Worm (Caenorhabditis elegans) whole organism, young adult: Measurements from ENCODE around the gene B0361.11.

Experiments used
- C06A6.2 ChIP-seq: fragments of 200-800 bp; sonication (Bioruptor generic); conservative IDR thresholded peaks from 2 replicates; pipeline ENCODE4 v1.3.6; 2022; ENCODE audit warnings: missing genetic modification characterization, missing compliant biosample characterization
- D2030.7 ChIP-seq: fragments of 200-800 bp; sonication (Bioruptor generic); IDR thresholded peaks from 2 replicates; pipeline ENCODE4 v1.3.6; 2022; ENCODE audit warnings: missing genetic modification reagents, missing genetic modification characterization, missing compliant biosample characterization
- F23B12.7 ChIP-seq: sonication (generic microtip); optimal IDR thresholded peaks from 2 replicates; lab custom pipeline; 2017; ENCODE audit warnings: missing genetic modification characterization, mild to moderate bottlenecking, missing compliant biosample characterization, antibody characterized with exemption, moderate library complexity; ENCODE audit not compliant: insufficient read depth
- F49E8.2 ChIP-seq: sonication (generic microtip); optimal IDR thresholded peaks from 3 replicates; lab custom pipeline; 2017; ENCODE audit warnings: missing genetic modification characterization, mild to moderate bottlenecking, missing compliant biosample characterization, antibody characterized with exemption, moderate library complexity; ENCODE audit not compliant: insufficient read depth
- F52B5.7 ChIP-seq: sonication (generic microtip); optimal IDR thresholded peaks from 2 replicates; lab custom pipeline; 2016; ENCODE audit warnings: mild to moderate bottlenecking, missing genetic modification characterization, missing compliant biosample characterization
- T07F8.4 ChIP-seq: sonication (generic microtip); optimal IDR thresholded peaks from 2 replicates; lab custom pipeline; 2016; ENCODE audit warnings: mild to moderate bottlenecking, missing genetic modification characterization, moderate library complexity, missing compliant biosample characterization
- Y53G8AR.9 ChIP-seq: fragments of 200-800 bp; sonication (Bioruptor generic); conservative IDR thresholded peaks from 2 replicates; pipeline ENCODE4 v1.3.6; 2022; ENCODE audit warnings: missing genetic modification reagents, missing genetic modification characterization, missing compliant biosample characterization
- Y56A3A.18 ChIP-seq: fragments of 200-800 bp; sonication (Bioruptor generic); IDR thresholded peaks from 2 replicates; pipeline ENCODE4 v1.3.6; 2022; ENCODE audit warnings: missing genetic modification reagents, missing genetic modification characterization, missing compliant biosample characterization
- Y79H2A.3 ChIP-seq: fragments of 200-800 bp; sonication (Bioruptor generic); conservative IDR thresholded peaks from 2 replicates; pipeline ENCODE4 v1.3.6; 2022; ENCODE audit warnings: missing genetic modification reagents, missing genetic modification characterization, missing compliant biosample characterization
- Y95B8A.8 ChIP-seq: fragments of 200-800 bp; sonication (Bioruptor generic); IDR thresholded peaks from 2 replicates; pipeline ENCODE4 v1.3.6; 2022; ENCODE audit warnings: missing genetic modification reagents, missing genetic modification characterization, missing compliant biosample characterization
- aptf-2 ChIP-seq: fragments of 200-800 bp; sonication (Bioruptor generic); conservative IDR thresholded peaks from 2 replicates; pipeline ENCODE4 v1.3.6; 2022; ENCODE audit warnings: missing genetic modification reagents, missing genetic modification characterization, missing compliant biosample characterization
- aptf-3 ChIP-seq: fragments of 200-800 bp; sonication (Bioruptor generic); IDR thresholded peaks from 2 replicates; pipeline ENCODE4 v1.3.6; 2022; ENCODE audit warnings: missing genetic modification characterization, missing compliant biosample characterization
- attf-5 ChIP-seq: fragments of 200-800 bp; sonication (Bioruptor generic); optimal IDR thresholded peaks from 2 replicates; lab custom pipeline; 2018; ENCODE audit warnings: mild to moderate bottlenecking, missing genetic modification characterization, missing compliant biosample characterization
- attf-6 ChIP-seq: fragments of 200-800 bp; sonication (Bioruptor generic); IDR thresholded peaks from 2 replicates; pipeline ENCODE4 v1.3.6; 2022; ENCODE audit warnings: missing genetic modification reagents, missing genetic modification characterization, missing compliant biosample characterization
- bed-1 ChIP-seq: fragments of 200-800 bp; sonication (Bioruptor generic); IDR thresholded peaks from 2 replicates; pipeline ENCODE4 v1.3.6; 2022; ENCODE audit warnings: missing genetic modification reagents, missing genetic modification characterization, missing compliant biosample characterization
- bed-2 ChIP-seq: fragments of 200-800 bp; sonication (Bioruptor generic); IDR thresholded peaks from 2 replicates; pipeline ENCODE4 v1.3.6; 2022; ENCODE audit warnings: missing genetic modification reagents, missing genetic modification characterization, missing compliant biosample characterization
- cebp-2 ChIP-seq: fragments of 200-800 bp; sonication (Bioruptor generic); IDR thresholded peaks from 2 replicates; pipeline ENCODE4 v1.3.6; 2022; ENCODE audit warnings: missing genetic modification characterization, missing compliant biosample characterization
- chd-7 ChIP-seq: sonication (generic microtip); optimal IDR thresholded peaks from 2 replicates; lab custom pipeline; 2016; ENCODE audit warnings: mild to moderate bottlenecking, missing genetic modification characterization, moderate library complexity, missing compliant biosample characterization
- egl-44 ChIP-seq: fragments of 200-800 bp; sonication (Bioruptor generic); IDR thresholded peaks from 2 replicates; pipeline ENCODE4 v1.3.6; 2022; ENCODE audit warnings: missing genetic modification reagents, missing genetic modification characterization, missing compliant biosample characterization
- egrh-3 ChIP-seq: fragments of 200-800 bp; sonication (Bioruptor generic); IDR thresholded peaks from 2 replicates; pipeline ENCODE4 v1.3.6; 2022; ENCODE audit warnings: missing genetic modification reagents, missing genetic modification characterization, missing compliant biosample characterization
- gei-17 ChIP-seq: fragments of 200-800 bp; sonication (Bioruptor generic); optimal IDR thresholded peaks from 2 replicates; lab custom pipeline; 2018; ENCODE audit warnings: mild to moderate bottlenecking, missing genetic modification characterization, missing compliant biosample characterization
- hlh-12 ChIP-seq: sonication (generic microtip); optimal IDR thresholded peaks from 2 replicates; lab custom pipeline; 2016; ENCODE audit warnings: missing genetic modification characterization, missing compliant biosample characterization
- hrde-1 ChIP-seq: sonication (generic microtip); optimal IDR thresholded peaks from 2 replicates; lab custom pipeline; 2016; ENCODE audit warnings: missing genetic modification characterization, mild to moderate bottlenecking, missing compliant biosample characterization, moderate library complexity, missing genotype, missing genetic modification reagents, borderline replicate concordance
- lag-1 ChIP-seq: fragments of 200-800 bp; sonication (Bioruptor generic); IDR thresholded peaks from 2 replicates; pipeline ENCODE4 v1.3.6; 2022; ENCODE audit warnings: missing genetic modification reagents, missing genetic modification characterization, missing compliant biosample characterization
- let-607 ChIP-seq, 2 experiments: fragments of 200-800 bp in 1 of 2; sonication (Bioruptor generic) in 1 of 2; sonication (generic microtip) in 1 of 2; optimal IDR thresholded peaks; 2 replicates each; lab custom pipeline; 2016 to 2018; ENCODE audit warnings: mild to moderate bottlenecking in 2 of 2, missing compliant biosample characterization in 2 of 2, missing genetic modification characterization in 2 of 2, moderate library complexity in 2 of 2, missing genotype in 1 of 2
- lsl-1 ChIP-seq: fragments of 200-800 bp; sonication (Bioruptor generic); optimal IDR thresholded peaks from 2 replicates; lab custom pipeline; 2018; ENCODE audit warnings: mild to moderate bottlenecking, missing genetic modification characterization, moderate library complexity, missing compliant biosample characterization
- lsy-27 ChIP-seq: sonication (generic microtip); optimal IDR thresholded peaks from 2 replicates; lab custom pipeline; 2017; ENCODE audit warnings: missing genetic modification characterization, mild to moderate bottlenecking, missing compliant biosample characterization, antibody characterized with exemption, missing genotype, borderline replicate concordance; ENCODE audit not compliant: insufficient read depth
- madf-10 ChIP-seq: sonication (generic microtip); optimal IDR thresholded peaks from 2 replicates; lab custom pipeline; 2016; ENCODE audit warnings: mild to moderate bottlenecking, missing genetic modification characterization, missing compliant biosample characterization
- madf-3 ChIP-seq: fragments of 200-800 bp; sonication (Bioruptor generic); IDR thresholded peaks from 2 replicates; pipeline ENCODE4 v1.3.6; 2022; ENCODE audit warnings: missing genetic modification reagents, missing genetic modification characterization, missing compliant biosample characterization
- nfya-1 ChIP-seq: sonication (generic microtip); optimal IDR thresholded peaks from 2 replicates; lab custom pipeline; 2017; ENCODE audit warnings: antibody characterized with exemption, missing compliant biosample characterization, missing genetic modification characterization, borderline replicate concordance; ENCODE audit not compliant: insufficient read depth
- nfya-2 ChIP-seq: fragments of 200-800 bp; sonication (Bioruptor generic); IDR thresholded peaks from 2 replicates; pipeline ENCODE4 v1.3.6; 2022; ENCODE audit warnings: missing genetic modification reagents, missing genetic modification characterization, missing compliant biosample characterization
- nhr-27 ChIP-seq: fragments of 200-800 bp; sonication (Bioruptor generic); optimal IDR thresholded peaks from 2 replicates; lab custom pipeline; 2018; ENCODE audit warnings: mild to moderate bottlenecking, missing genetic modification characterization, moderate library complexity, missing compliant biosample characterization
- nhr-80 ChIP-seq: sonication (generic microtip); optimal IDR thresholded peaks from 2 replicates; lab custom pipeline; 2016; ENCODE audit warnings: missing genetic modification characterization, missing compliant biosample characterization
- rcor-1 ChIP-seq: fragments of 200-800 bp; sonication (Bioruptor generic); IDR thresholded peaks from 2 replicates; pipeline ENCODE4 v1.3.6; 2022; ENCODE audit warnings: missing genetic modification reagents, missing genetic modification characterization, missing compliant biosample characterization
- tbp1 ChIP-seq: fragments of 200-800 bp; sonication (Bioruptor generic); optimal IDR thresholded peaks from 2 replicates; lab custom pipeline; 2018; ENCODE audit warnings: mild to moderate bottlenecking, missing genetic modification characterization, missing compliant biosample characterization
- xnd-1 ChIP-seq: sonication (generic microtip); optimal IDR thresholded peaks from 2 replicates; lab custom pipeline; 2016; ENCODE audit warnings: missing genotype, missing genetic modification reagents, missing genetic modification characterization, missing compliant biosample characterization
- ztf-28 ChIP-seq: fragments of 200-800 bp; sonication (Bioruptor generic); IDR thresholded peaks from 2 replicates; pipeline ENCODE4 v1.3.6; 2022; ENCODE audit warnings: missing genetic modification reagents, missing genetic modification characterization, missing compliant biosample characterization

B0361.11 gene

ce11 chrIII:7290462-7290861 is 13.1 kb downstream of the B0361.11 start, which contains the start of gene algn-11:
Gene algn-11, minus strand, starts transcription at chrIII:7290562.
- TF ChIP-seq egl-44 (GFP tag; lab: Robert Waterston, UW) (no peak), hrde-1 (tag; lab: Kevin White, UChicago) (no peak), Y56A3A.18 (GFP tag; lab: Robert Waterston, UW) (no peak), Y95B8A.8 (GFP tag; lab: Robert Waterston, UW) (no peak), F52B5.7 (tag; lab: Kevin White, UChicago) (no peak), madf-3 (GFP tag; lab: Robert Waterston, UW) (no peak), bed-1 (GFP tag; lab: Robert Waterston, UW) (no peak), nfya-1 (tag; lab: Kevin White, UChicago) (no peak), lsl-1 (no peak), D2030.7 (GFP tag; lab: Robert Waterston, UW) (no peak), madf-10 (tag; lab: Kevin White, UChicago) (no peak), attf-6 (no peak), bed-2 (GFP tag; lab: Robert Waterston, UW) (no peak), nhr-27 (no peak), cebp-2 (no peak), tbp1 (GFP tag; lab: Kevin White, UChicago) (no peak), C06A6.2 (GFP tag; lab: Robert Waterston, UW) (no peak), rcor-1 (GFP tag; lab: Robert Waterston, UW) (no peak), lsy-27 (tag; lab: Kevin White, UChicago) (no peak), Y79H2A.3 (GFP tag; lab: Robert Waterston, UW) (no peak)

ce11 chrIII:7291216-7291615 is 13.8 kb downstream of the B0361.11 start:
- TF ChIP-seq nfya-2 (GFP tag; lab: Robert Waterston, UW) (no peak), F49E8.2 (tag; lab: Kevin White, UChicago) (no peak), F23B12.7 (tag; lab: Kevin White, UChicago) (no peak), Y56A3A.18 (GFP tag; lab: Robert Waterston, UW) (no peak), ztf-28 (no peak), attf-5 (GFP tag; lab: Kevin White, UChicago) (no peak), hlh-12 (no peak), Y53G8AR.9 (GFP tag; lab: Robert Waterston, UW) (no peak), aptf-3 (GFP tag; lab: Robert Waterston, UW) (no peak)

ce11 chrIII:7292569-7292968 is 15.2 kb downstream of the B0361.11 start:
- TF ChIP-seq T07F8.4 (tag; lab: Kevin White, UChicago) (no peak), egrh-3 (GFP tag; lab: Robert Waterston, UW) (no peak), xnd-1 (no peak), madf-3 (GFP tag; lab: Robert Waterston, UW) (no peak), let-607 (tag; optimal IDR thresholded peaks at IDR 0.05; lab: Kevin White, UChicago) (peak in 1 of 2 experiments; percentile 2), nhr-27 (no peak), nhr-80 (tag; lab: Kevin White, UChicago) (peak; percentile 40), aptf-2 (GFP tag; lab: Robert Waterston, UW) (no peak), chd-7 (tag; lab: Kevin White, UChicago) (no peak), bed-1 (GFP tag; lab: Robert Waterston, UW) (no peak), lag-1 (GFP tag; lab: Robert Waterston, UW) (no peak), gei-17 (GFP tag; lab: Kevin White, UChicago) (no peak), attf-5 (GFP tag; lab: Kevin White, UChicago) (no peak)
- TF ChIP-seq, all 124 proteins: peak for 2
